Worm (Caenorhabditis elegans) whole organism, dauer: ENCODE results near the gene dpy-27.

Experiments
- unc-62 ChIP-seq: sonication (generic microtip); optimal IDR thresholded peaks from 2 replicates; lab custom pipeline; 2017; ENCODE audit warnings: missing biosample characterization, missing genetic modification reagents, missing genetic modification characterization

Gene dpy-27

DNA sequence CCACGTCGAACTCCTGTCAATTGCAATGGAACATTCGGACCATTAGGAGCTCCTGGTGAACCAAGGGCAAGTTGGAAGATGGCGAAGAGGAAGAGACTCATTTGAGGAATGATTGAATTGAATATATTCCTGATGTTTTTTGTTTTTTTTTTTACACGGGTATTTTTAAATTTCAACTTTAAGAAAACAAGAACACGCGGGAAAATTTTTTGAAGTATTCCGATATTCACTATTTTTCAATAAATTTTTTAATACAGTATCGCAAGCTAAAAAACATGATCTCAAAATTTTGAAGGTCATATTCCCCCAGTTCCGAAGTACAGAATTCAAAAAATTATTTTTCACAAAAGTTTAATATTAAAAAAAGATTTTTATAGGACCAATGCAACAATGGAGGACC, 9.6 kb upstream of the dpy-27 start, which contains the start of gene cnnm-5:
Gene cnnm-5 (minus strand): TSS at position 101 of the 400 bp plus-strand sequence.
- no peak for TF ChIP-seq unc-62 (GFP tag; lab: Kevin White, UChicago)

ce11 chrIII:3821969-3822453, 2.5 kb upstream of the dpy-27 start, which contains the start of gene amx-1:
TSS of gene amx-1 (plus strand) at chrIII:3822403.
- TF ChIP-seq unc-62 (GFP tag; lab: Kevin White, UChicago) = no peak

- TF ChIP-seq unc-62 (GFP tag; lab: Kevin White, UChicago) = no peak
Measured at ce11 chrIII:3820134-3820533, 655 bp upstream of the dpy-27 start.

ce11 chrIII:3814421-3814820, 5.1 kb downstream of the dpy-27 start:
- no peak for TF ChIP-seq unc-62 (GFP tag; lab: Kevin White, UChicago)

- TF ChIP-seq unc-62 (GFP tag; lab: Kevin White, UChicago) = no peak
Measured at ce11 chrIII:3812369-3812993, 7.0 kb downstream of the dpy-27 start.

DNA sequence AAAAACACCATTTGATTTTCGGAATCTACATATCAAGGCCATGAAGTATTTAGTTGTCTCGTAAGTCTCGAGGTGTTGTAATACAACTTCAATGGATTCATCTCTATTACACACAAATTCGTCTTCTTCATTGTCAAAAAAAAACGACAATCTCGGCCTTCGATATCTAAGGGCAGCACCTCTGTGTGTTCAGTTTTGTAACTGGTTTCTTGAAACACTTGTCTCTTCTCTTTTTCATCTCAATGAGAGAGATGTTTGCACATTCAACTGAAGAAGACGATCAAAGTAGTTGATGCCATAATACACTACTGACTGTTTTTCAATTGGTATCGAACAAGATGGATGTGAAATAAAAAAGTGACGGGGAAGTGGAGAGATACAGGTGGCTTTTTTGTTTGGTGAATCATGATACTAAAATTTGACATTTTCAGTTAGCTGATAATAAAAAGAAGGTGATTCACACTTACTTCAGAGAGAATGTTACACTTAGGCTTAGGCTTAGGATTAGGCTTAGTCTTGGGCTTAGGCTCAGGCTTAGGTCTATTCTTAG, 8.0 kb downstream of the dpy-27 start:
- no peak for TF ChIP-seq unc-62 (GFP tag; lab: Kevin White, UChicago)

DNA sequence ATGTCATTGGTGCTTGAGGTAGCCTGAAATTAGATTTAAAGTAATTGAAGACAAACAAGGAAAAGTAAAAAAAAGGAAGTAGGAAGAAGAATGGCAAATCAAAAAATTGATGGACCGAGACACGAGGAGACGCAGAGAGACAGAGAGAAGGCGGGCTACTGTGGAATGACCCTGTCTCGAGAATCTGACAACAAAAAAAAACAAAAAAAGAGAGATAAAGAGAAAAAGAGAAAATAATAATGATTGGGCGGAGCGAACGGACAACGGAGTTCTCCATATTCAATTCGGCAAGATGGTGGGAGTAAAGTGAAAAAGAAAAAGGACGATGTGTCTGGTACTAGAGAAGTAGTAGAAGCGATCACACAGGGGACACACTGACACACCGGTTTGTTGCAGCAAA, 10.5 kb downstream of the dpy-27 start, which contains the start of gene toh-1:
Gene toh-1 (minus strand): TSS at position 23 of the 400 bp plus-strand sequence.
- TF ChIP-seq unc-62 (GFP tag; lab: Kevin White, UChicago) = no peak

ce11 chrIII:3807590-3807989, 11.9 kb downstream of the dpy-27 start:
- TF ChIP-seq unc-62 (GFP tag; lab: Kevin White, UChicago) = no peak

- TF ChIP-seq unc-62 (GFP tag; lab: Kevin White, UChicago) = no peak
Measured at ce11 chrIII:3806883-3807282, 12.6 kb downstream of the dpy-27 start.

- TF ChIP-seq unc-62 (GFP tag; lab: Kevin White, UChicago) = no peak
Measured at ce11 chrIII:3804422-3804821, 15.1 kb downstream of the dpy-27 start, which contains the start of gene xbx-5. TSS of gene xbx-5 (minus strand) at chrIII:3804477.

DNA sequence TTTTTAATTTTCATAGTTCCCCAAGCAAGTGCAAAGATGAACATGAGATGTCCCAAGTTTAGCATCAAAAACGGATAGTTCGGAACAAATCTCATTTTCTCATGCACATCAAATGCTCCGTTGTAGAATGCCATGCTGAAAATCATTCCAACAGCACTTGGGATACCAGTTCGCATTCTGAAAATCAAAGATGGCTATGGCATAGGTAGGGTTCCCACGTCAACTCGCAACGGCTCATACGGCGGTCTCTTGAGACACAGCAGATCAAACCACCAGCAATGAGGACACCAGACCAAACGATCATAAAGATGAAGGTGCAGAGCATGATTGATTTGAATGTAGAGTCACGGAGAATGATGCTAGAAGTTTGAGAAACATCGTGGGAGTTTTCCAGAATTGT, 16.4 kb downstream of the dpy-27 start:
- TF ChIP-seq unc-62 (GFP tag; lab: Kevin White, UChicago) = no peak

- peak; percentile 49 for TF ChIP-seq unc-62 (GFP tag; lab: Kevin White, UChicago)
Measured at ce11 chrIII:3801379-3801894, 18.0 kb downstream of the dpy-27 start.

ce11 chrIII:3800934-3801252, 18.6 kb downstream of the dpy-27 start:
- TF ChIP-seq unc-62 (GFP tag; lab: Kevin White, UChicago) = no peak

ce11 chrIII:3800240-3800933, 19.1 kb downstream of the dpy-27 start, which contains the start of gene mtm-3:
TSS of gene mtm-3 (minus strand) at chrIII:3800467.
- no peak for TF ChIP-seq unc-62 (GFP tag; lab: Kevin White, UChicago)

- no peak for TF ChIP-seq unc-62 (GFP tag; lab: Kevin White, UChicago)
Measured at ce11 chrIII:3799213-3799612, 20.3 kb downstream of the dpy-27 start.

ce11 chrIII:3798416-3798815, 21.1 kb downstream of the dpy-27 start:
- TF ChIP-seq unc-62 (GFP tag; lab: Kevin White, UChicago) = no peak
